Fruit fly (Drosophila melanogaster) whole organism, embryonic: ENCODE data around the gene Pgant2.

Experiments
- CG10274 ChIP-seq: fragments of 200-800 bp; sonication (Bioruptor generic); optimal IDR thresholded peaks from 3 replicates; lab custom pipeline; 2017; ENCODE audit warnings: missing biosample characterization, mild to moderate bottlenecking, missing genetic modification characterization
- CG10979 ChIP-seq: fragments of 200-800 bp; sonication (Bioruptor generic); optimal IDR thresholded peaks from 2 replicates; lab custom pipeline; 2018; ENCODE audit warnings: missing biosample characterization, mild to moderate bottlenecking, missing genetic modification characterization, moderate library complexity
- CG11085 ChIP-seq: fragments of 200-800 bp; sonication (Bioruptor generic); IDR thresholded peaks from 2 replicates; pipeline ENCODE4 v1.3.6; 2022; ENCODE audit warnings: missing biosample characterization, missing genetic modification characterization
- CG11456 ChIP-seq: fragments of 200-800 bp; sonication (Bioruptor generic); IDR thresholded peaks from 3 replicates; pipeline ENCODE4 v1.3.6; 2022; ENCODE audit warnings: missing biosample characterization, missing genetic modification characterization
- CG12155 ChIP-seq: fragments of 200-800 bp; sonication (Bioruptor generic); optimal IDR thresholded peaks from 3 replicates; lab custom pipeline; 2016; ENCODE audit warnings: missing biosample characterization, missing genetic modification characterization
- CG12769 ChIP-seq: fragments of 200-800 bp; sonication (Bioruptor generic); optimal IDR thresholded peaks from 2 replicates; lab custom pipeline; 2019; ENCODE audit warnings: missing biosample characterization, mild to moderate bottlenecking, missing genetic modification characterization, moderate library complexity
- CG13287 ChIP-seq: fragments of 200-800 bp; sonication (Bioruptor generic); IDR thresholded peaks from 2 replicates; pipeline ENCODE4 v1.3.6; 2022; ENCODE audit warnings: missing biosample characterization, missing genetic modification characterization; ENCODE audit not compliant: partially characterized antibody
- CG13296 ChIP-seq: fragments of 200-800 bp; sonication (Bioruptor generic); optimal IDR thresholded peaks from 3 replicates; lab custom pipeline; 2018; ENCODE audit warnings: missing biosample characterization, mild to moderate bottlenecking, missing genetic modification characterization
- CG15073 ChIP-seq: fragments of 200-800 bp; sonication (Bioruptor generic); optimal IDR thresholded peaks from 2 replicates; lab custom pipeline; 2016; ENCODE audit warnings: missing biosample characterization, missing genetic modification characterization
- CG31365 ChIP-seq: fragments of 200-800 bp; sonication (Bioruptor generic); optimal IDR thresholded peaks from 2 replicates; lab custom pipeline; 2018; ENCODE audit warnings: missing biosample characterization, mild to moderate bottlenecking, missing genetic modification characterization
- CG32532 ChIP-seq: fragments of 200-800 bp; sonication (Bioruptor generic); IDR thresholded peaks from 2 replicates; pipeline ENCODE4 v1.3.6; 2022; ENCODE audit warnings: missing biosample characterization, missing genetic modification characterization
- CG3838 ChIP-seq: fragments of 200-800 bp; sonication (Bioruptor generic); optimal IDR thresholded peaks from 3 replicates; lab custom pipeline; 2016; ENCODE audit warnings: missing biosample characterization, missing genetic modification characterization
- CG6175 ChIP-seq: fragments of 200-800 bp; sonication (Bioruptor generic); IDR thresholded peaks from 3 replicates; pipeline ENCODE4 v1.3.6; 2022; ENCODE audit warnings: missing biosample characterization, missing genetic modification characterization
- CG7357 ChIP-seq: fragments of 200-800 bp; sonication (Bioruptor generic); IDR thresholded peaks from 3 replicates; pipeline ENCODE4 v1.3.6; 2022; ENCODE audit warnings: missing biosample characterization, missing genetic modification characterization
- CG7745 ChIP-seq: fragments of 200-800 bp; sonication (Bioruptor generic); optimal IDR thresholded peaks from 2 replicates; lab custom pipeline; 2018; ENCODE audit warnings: missing biosample characterization, mild to moderate bottlenecking, missing genetic modification characterization, moderate library complexity
- CG8765 ChIP-seq: fragments of 200-800 bp; sonication (Bioruptor generic); IDR thresholded peaks from 2 replicates; pipeline ENCODE4 v1.3.6; 2022; ENCODE audit warnings: missing biosample characterization, missing genetic modification characterization
- Dbx ChIP-seq: fragments of 200-800 bp; sonication (Bioruptor generic); IDR thresholded peaks from 3 replicates; pipeline ENCODE4 v1.3.6; 2022; ENCODE audit warnings: missing biosample characterization, missing genetic modification characterization
- Fer3 ChIP-seq: fragments of 200-800 bp; sonication (Bioruptor generic); optimal IDR thresholded peaks from 2 replicates; lab custom pipeline; 2018; ENCODE audit warnings: missing biosample characterization, mild to moderate bottlenecking, missing genetic modification characterization, moderate library complexity
- Gug ChIP-seq: fragments of 200-800 bp; sonication (Bioruptor generic); IDR thresholded peaks from 4 replicates; pipeline ENCODE4 v1.3.6; 2022; ENCODE audit warnings: missing biosample characterization, missing genetic modification characterization
- HHEX ChIP-seq: fragments of 200-800 bp; sonication (Bioruptor generic); optimal IDR thresholded peaks from 3 replicates; lab custom pipeline; 2017; ENCODE audit warnings: missing biosample characterization, mild to moderate bottlenecking, missing genetic modification characterization, missing genetic modification reagents
- Hr51 ChIP-seq, 2 experiments: fragments of 200-800 bp; sonication (Bioruptor generic); optimal IDR thresholded peaks; 2 replicates in 1 of 2; 3 replicates in 1 of 2; lab custom pipeline; 2016 to 2018; ENCODE audit warnings: missing biosample characterization in 2 of 2, missing genetic modification characterization in 2 of 2, mild to moderate bottlenecking in 1 of 2, moderate library complexity in 1 of 2
- Lhr ChIP-seq: fragments of 200-800 bp; sonication (Bioruptor generic); optimal IDR thresholded peaks from 3 replicates; lab custom pipeline; 2017; ENCODE audit warnings: mild to moderate bottlenecking, missing biosample characterization, missing genetic modification reagents, missing genetic modification characterization
- MTF-1 ChIP-seq: fragments of 200-800 bp; sonication (Bioruptor generic); optimal IDR thresholded peaks from 2 replicates; lab custom pipeline; 2018; ENCODE audit warnings: missing biosample characterization, mild to moderate bottlenecking, missing genetic modification characterization, borderline replicate concordance
- Rfx ChIP-seq: fragments of 200-800 bp; sonication (Bioruptor generic); IDR thresholded peaks from 2 replicates; pipeline ENCODE4 v1.3.6; 2022; ENCODE audit warnings: missing biosample characterization, missing genetic modification characterization
- Stat92E ChIP-seq, 3 experiments: fragments of >200 bp in 2 of 3; fragments of 200-800 bp in 1 of 3; sonication (Bioruptor generic) in 1 of 3; optimal IDR thresholded peaks; 2 replicates each; lab custom pipeline; 2017 to 2019; ENCODE audit warnings: missing biosample characterization in 3 of 3, missing genetic modification characterization in 3 of 3, mild to moderate bottlenecking in 1 of 3, moderate library complexity in 1 of 3
- Tbp ChIP-seq: fragments of >200 bp; optimal IDR thresholded peaks from 2 replicates; lab custom pipeline; 2018; ENCODE audit warnings: missing biosample characterization, missing genetic modification characterization
- Trl ChIP-seq, 3 experiments: fragments of >200 bp in 2 of 3; fragments of 200-800 bp in 1 of 3; sonication (Bioruptor generic) in 1 of 3; optimal IDR thresholded peaks; 2 replicates in 1 of 3; 3 replicates in 2 of 3; lab custom pipeline; 2016 to 2017; ENCODE audit warnings: missing biosample characterization in 1 of 3, missing genetic modification characterization in 1 of 3
- ac ChIP-seq: fragments of 200-800 bp; sonication (Bioruptor generic); optimal IDR thresholded peaks from 3 replicates; lab custom pipeline; 2017; ENCODE audit warnings: missing biosample characterization, mild to moderate bottlenecking, missing genetic modification characterization
- ara ChIP-seq: fragments of 200-800 bp; sonication (Bioruptor generic); IDR thresholded peaks from 2 replicates; pipeline ENCODE4 v1.3.6; 2022; ENCODE audit warnings: missing biosample characterization, missing genetic modification characterization
- ato ChIP-seq: fragments of 200-800 bp; sonication (Bioruptor generic); IDR thresholded peaks from 2 replicates; pipeline ENCODE4 v1.3.6; 2022; ENCODE audit warnings: missing biosample characterization, missing genetic modification characterization; ENCODE audit not compliant: partially characterized antibody
- bab2 ChIP-seq: fragments of 200-800 bp; sonication (Bioruptor generic); optimal IDR thresholded peaks from 2 replicates; lab custom pipeline; 2016; ENCODE audit warnings: missing biosample characterization, missing genetic modification characterization
- bowl ChIP-seq: fragments of 200-800 bp; sonication (Bioruptor generic); IDR thresholded peaks from 2 replicates; pipeline ENCODE4 v1.3.6; 2022; ENCODE audit warnings: missing biosample characterization, missing genetic modification characterization
- corto ChIP-seq: fragments of 200-800 bp; sonication (Bioruptor generic); optimal IDR thresholded peaks from 2 replicates; lab custom pipeline; 2016; ENCODE audit warnings: missing biosample characterization, mild to moderate bottlenecking, missing genetic modification characterization, moderate library complexity
- croc ChIP-seq: fragments of 200-800 bp; sonication (Bioruptor generic); conservative IDR thresholded peaks from 3 replicates; pipeline ENCODE4 v1.3.6; 2022; ENCODE audit warnings: missing biosample characterization, missing genetic modification characterization
- dm ChIP-seq: fragments of 200-800 bp; sonication (Bioruptor generic); optimal IDR thresholded peaks from 3 replicates; lab custom pipeline; 2016; ENCODE audit warnings: missing biosample characterization, missing genetic modification characterization
- dysf ChIP-seq: fragments of 200-800 bp; sonication (Bioruptor generic); IDR thresholded peaks from 3 replicates; pipeline ENCODE4 v1.3.6; 2022; ENCODE audit warnings: missing biosample characterization, missing genetic modification characterization
- esg ChIP-seq: fragments of 200-800 bp; sonication (Bioruptor generic); conservative IDR thresholded peaks from 2 replicates; pipeline ENCODE4 v1.3.6; 2022; ENCODE audit warnings: missing biosample characterization, missing genetic modification characterization
- eyg ChIP-seq: fragments of 200-800 bp; sonication (Bioruptor generic); optimal IDR thresholded peaks from 3 replicates; lab custom pipeline; 2016; ENCODE audit warnings: missing biosample characterization, missing genetic modification characterization
- ftz-f1 ChIP-seq: fragments of 200-800 bp; sonication (Bioruptor generic); optimal IDR thresholded peaks from 2 replicates; lab custom pipeline; 2016; ENCODE audit warnings: missing biosample characterization, missing genetic modification characterization
- gem ChIP-seq: fragments of 200-800 bp; sonication (Bioruptor generic); optimal IDR thresholded peaks from 2 replicates; lab custom pipeline; 2019; ENCODE audit warnings: missing biosample characterization, mild to moderate bottlenecking, missing genetic modification characterization, moderate library complexity
- kah ChIP-seq: fragments of 200-800 bp; sonication (Bioruptor generic); optimal IDR thresholded peaks from 2 replicates; lab custom pipeline; 2018; ENCODE audit warnings: missing biosample characterization, mild to moderate bottlenecking, missing genetic modification characterization
- lola ChIP-seq, 3 experiments: fragments of >200 bp in 2 of 3; fragments of 200-800 bp in 1 of 3; sonication (Bioruptor generic) in 1 of 3; optimal IDR thresholded peaks; 2 replicates each; lab custom pipeline; 2017 to 2019; ENCODE audit warnings: missing biosample characterization in 3 of 3, missing genetic modification characterization in 3 of 3, mild to moderate bottlenecking in 1 of 3, moderate library complexity in 1 of 3
- mam ChIP-seq: fragments of 200-800 bp; sonication (Bioruptor generic); optimal IDR thresholded peaks from 3 replicates; lab custom pipeline; 2016; ENCODE audit warnings: missing biosample characterization, missing genetic modification characterization
- otp ChIP-seq: fragments of 200-800 bp; sonication (Bioruptor generic); IDR thresholded peaks from 3 replicates; pipeline ENCODE4, ENCODE4 v1.3.6; 2022; ENCODE audit warnings: missing biosample characterization, missing genetic modification characterization
- pros ChIP-seq: fragments of 200-800 bp; sonication (Bioruptor generic); optimal IDR thresholded peaks from 3 replicates; lab custom pipeline; 2019; ENCODE audit warnings: missing biosample characterization, mild to moderate bottlenecking, missing genetic modification characterization, moderate library complexity
- run ChIP-seq: fragments of 200-800 bp; sonication (Bioruptor generic); optimal IDR thresholded peaks from 3 replicates; lab custom pipeline; 2018; ENCODE audit warnings: missing biosample characterization, mild to moderate bottlenecking, missing genetic modification characterization
- salm ChIP-seq: fragments of 200-800 bp; sonication (Bioruptor generic); optimal IDR thresholded peaks from 2 replicates; lab custom pipeline; 2018; ENCODE audit warnings: missing biosample characterization, mild to moderate bottlenecking, missing genetic modification characterization
- sd ChIP-seq: fragments of 200-800 bp; sonication (Bioruptor generic); optimal IDR thresholded peaks from 3 replicates; lab custom pipeline; 2018; ENCODE audit warnings: missing biosample characterization, mild to moderate bottlenecking, missing genetic modification characterization, moderate library complexity
- sima ChIP-seq: fragments of 200-800 bp; sonication (Bioruptor generic); optimal IDR thresholded peaks from 2 replicates; lab custom pipeline; 2016; ENCODE audit warnings: missing biosample characterization, missing genetic modification characterization
- so ChIP-seq: fragments of 200-800 bp; sonication (Bioruptor generic); IDR thresholded peaks from 3 replicates; pipeline ENCODE4 v1.3.6; 2022; ENCODE audit warnings: missing biosample characterization, missing genetic modification characterization
- tna ChIP-seq: fragments of 200-800 bp; sonication (Bioruptor generic); IDR thresholded peaks from 2 replicates; pipeline ENCODE4 v1.3.6; 2022; ENCODE audit warnings: missing biosample characterization, missing genetic modification characterization; ENCODE audit not compliant: partially characterized antibody

The Pgant2 gene

DNA sequence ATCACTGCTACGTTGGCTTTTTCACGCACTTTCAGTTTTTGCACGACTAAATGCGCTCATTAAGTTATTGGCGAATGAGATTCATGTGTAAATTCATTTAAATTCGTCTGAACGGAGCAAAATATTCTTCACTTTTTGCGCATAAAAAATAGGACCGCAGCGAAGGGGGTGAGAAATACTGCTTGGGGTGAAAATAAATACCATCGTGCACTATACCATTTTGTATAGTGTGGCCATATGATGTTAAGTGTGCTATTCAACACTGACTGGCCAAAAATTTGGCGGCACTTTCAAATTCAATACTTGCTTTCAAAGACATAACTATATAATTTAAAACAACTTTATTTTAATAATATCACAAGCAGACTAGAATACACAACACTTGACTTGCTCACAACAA is 53.3 kb downstream of the Pgant2 start, which contains the start of gene GramD1B (continued):
- TF ChIP-seq CG13287 (GFP tag; lab: Robert Waterston, UW) (peak; percentile 57; the same call in 1 of the 2 replicates), HHEX (peak; percentile 21), gem (no peak), otp (GFP tag; lab: Robert Waterston, UW) (no peak), Trl (optimal IDR thresholded peaks at IDR 0.05; lab: Kevin White, UChicago) (no peak), Trl (GFP tag; optimal IDR thresholded peaks at IDR 0.05; lab: Kevin White, UChicago) (no peak), corto (no peak), CG10274 (GFP tag; lab: Kevin White, UChicago) (no peak), Tbp (GFP tag; lab: Kevin White, UChicago) (no peak), Stat92E (GFP tag; optimal IDR thresholded peaks at IDR 0.05; lab: Kevin White, UChicago) (peak in 1 of 3 experiments; percentile 10), kah (GFP tag; lab: Kevin White, UChicago) (no peak), CG8765 (GFP tag; lab: Robert Waterston, UW) (no peak), CG32532 (no peak), Gug (GFP tag; lab: Robert Waterston, UW) (no peak), CG7745 (tag; lab: Kevin White, UChicago) (no peak), CG11085 (GFP tag; lab: Robert Waterston, UW) (no peak), sima (GFP tag; lab: Kevin White, UChicago) (no peak), CG15073 (GFP tag; lab: Kevin White, UChicago) (no peak), CG3838 (GFP tag; lab: Kevin White, UChicago) (no peak), Fer3 (no peak), CG10979 (tag; lab: Kevin White, UChicago) (no peak), salm (tag; lab: Kevin White, UChicago) (no peak), esg (GFP tag; lab: Robert Waterston, UW) (no peak), bowl (no peak), croc (GFP tag; lab: Robert Waterston, UW) (no peak), bab2 (no peak), Lhr (GFP tag; lab: Kevin White, UChicago) (peak; percentile 47), ato (GFP tag; lab: Robert Waterston, UW) (peak; percentile 14; the same call in 1 of the 2 replicates), MTF-1 (GFP tag; lab: Kevin White, UChicago) (no peak), ftz-f1 (GFP tag; lab: Kevin White, UChicago) (no peak), ac (GFP tag; lab: Kevin White, UChicago) (no peak), Dbx (GFP tag; lab: Robert Waterston, UW) (no peak), mam (GFP tag; lab: Kevin White, UChicago) (no peak), tna (GFP tag; lab: Robert Waterston, UW) (no peak), CG6175 (GFP tag; lab: Robert Waterston, UW) (no peak), CG13296 (no peak), Hr51 (GFP tag; optimal IDR thresholded peaks at IDR 0.05; lab: Kevin White, UChicago) (no peak), dm (GFP tag; lab: Kevin White, UChicago) (no peak), eyg (no peak), so (no peak), CG12155 (GFP tag; lab: Kevin White, UChicago) (no peak), pros (GFP tag; lab: Kevin White, UChicago) (no peak), CG12769 (tag; lab: Kevin White, UChicago) (peak; percentile 26), lola (GFP tag; optimal IDR thresholded peaks at IDR 0.05; lab: Kevin White, UChicago) (no peak), sd (no peak), run (tag; lab: Kevin White, UChicago) (no peak), CG31365 (no peak), CG11456 (GFP tag; lab: Robert Waterston, UW) (no peak), CG7357 (no peak), ara (GFP tag; lab: Robert Waterston, UW) (no peak), dysf (no peak), Rfx (GFP tag; lab: Robert Waterston, UW) (peak; percentile 52)
